Worm (Caenorhabditis elegans): ENCODE measurements around the gene F10B5.3.

ce11 chrII:8149930-8150329, at the start of gene F10B5.3:
- TF ChIP-seq T07F8.4 (tag; optimal IDR thresholded peaks at IDR 0.05) (no peak), akir-1 (GFP tag; optimal IDR thresholded peaks at IDR 0.05) (no peak), pbrm-1 (GFP tag; IDR thresholded peaks at IDR 0.05) (no peak), let-526 (GFP tag; IDR thresholded peaks at IDR 0.05) (no peak), Y53F4B.3 (GFP tag; IDR thresholded peaks at IDR 0.05) (no peak), C17E4.6 (GFP tag; IDR thresholded peaks at IDR 0.05) (no peak), chd-7 (tag; optimal IDR thresholded peaks at IDR 0.05) (no peak), Y56A3A.18 (GFP tag; IDR thresholded peaks at IDR 0.05) (no peak)

Measured in whole organism, young adult.